Worm (Caenorhabditis elegans): ENCODE results near the gene cest-5.2.

cest-5.2 gene

ce11 chrIV:6621252-6621651 lies 6.5 kb downstream of the cest-5.2 start, which contains the start of gene C01B10.3:
TSS of gene C01B10.3 (minus strand) at chrIV:6621352.
- no peak for TF ChIP-seq ama-1 (optimal IDR thresholded peaks at IDR 0.05)
- TF ChIP-seq ama-1 (GFP tag; optimal IDR thresholded peaks at IDR 0.05), result no peak
- no peak for TF ChIP-seq aptf-2 (GFP tag; conservative IDR thresholded peaks at IDR 0.05)
- TF ChIP-seq akir-1 (GFP tag; optimal IDR thresholded peaks at IDR 0.05), result no peak
- no peak for TF ChIP-seq mel-28 (tag; optimal IDR thresholded peaks at IDR 0.05; ENCODE audit: borderline replicate concordance)
- TF ChIP-seq nfyb-1 (GFP tag; IDR thresholded peaks at IDR 0.05), result no peak
- TF ChIP-seq pha-4 (tag; optimal IDR thresholded peaks at IDR 0.05), result no peak
- no peak for TF ChIP-seq F39B2.1 (GFP tag; IDR thresholded peaks at IDR 0.05)
- TF ChIP-seq Y67H2A.10 (GFP tag; conservative IDR thresholded peaks at IDR 0.05), result no peak
- no peak for TF ChIP-seq hsf-1 (GFP tag; IDR thresholded peaks at IDR 0.05)
- TF ChIP-seq F10E7.11 (tag; optimal IDR thresholded peaks at IDR 0.05), result no peak
- no peak for TF ChIP-seq C17E4.6 (GFP tag; IDR thresholded peaks at IDR 0.05)
- no peak for TF ChIP-seq Y95B8A.8 (GFP tag; IDR thresholded peaks at IDR 0.05)
- TF ChIP-seq B0019.2 (GFP tag; conservative IDR thresholded peaks at IDR 0.05), result no peak

ce11 chrIV:6618607-6619006 lies 9.1 kb downstream of the cest-5.2 start:
- TF ChIP-seq attf-5 (GFP tag; optimal IDR thresholded peaks at IDR 0.05) (peak; percentile 81), lin-40 (tag; optimal IDR thresholded peaks at IDR 0.05) (peak; percentile 3), hmg-1.2 (GFP tag; IDR thresholded peaks at IDR 0.05) (peak; percentile 52; the same call in 1 of the 2 replicates), nhr-27 (tag; optimal IDR thresholded peaks at IDR 0.05) (no peak), ztf-3 (GFP tag; optimal IDR thresholded peaks at IDR 0.05) (no peak), nhr-80 (tag; optimal IDR thresholded peaks at IDR 0.05) (peak; percentile 27), ztf-18 (tag; optimal IDR thresholded peaks at IDR 0.05) (peak; percentile 0), him-1 (tag; optimal IDR thresholded peaks at IDR 0.05) (no peak), T07F8.4 (tag; optimal IDR thresholded peaks at IDR 0.05) (no peak), cebp-1 (GFP tag; IDR thresholded peaks at IDR 0.05) (peak; percentile 83), cebp-1 (tag; optimal IDR thresholded peaks at IDR 0.05) (peak; percentile 95)

ce11 chrIV:6613296-6613695 lies 14.4 kb downstream of the cest-5.2 start, which contains the start of gene drh-1:
TSS of gene drh-1 (minus strand) at chrIV:6613353.
- no peak for TF ChIP-seq unc-130 (GFP tag; optimal IDR thresholded peaks at IDR 0.05)
- no peak for TF ChIP-seq ceh-91 (GFP tag; IDR thresholded peaks at IDR 0.05)
- peak; percentile 31; the same call in 1 of the 2 replicates for TF ChIP-seq madf-6 (GFP tag; IDR thresholded peaks at IDR 0.05)
- no peak for TF ChIP-seq T26A5.8 (tag; optimal IDR thresholded peaks at IDR 0.05)
- TF ChIP-seq egl-18 (GFP tag; IDR thresholded peaks at IDR 0.05), result no peak
- TF ChIP-seq D2030.7 (GFP tag; IDR thresholded peaks at IDR 0.05), result peak; percentile 36; the same call in 1 of the 2 replicates
- TF ChIP-seq lsl-1 (GFP tag; optimal IDR thresholded peaks at IDR 0.05), result peak; percentile 32
- peak; percentile 16 for TF ChIP-seq F23B12.7 (tag; optimal IDR thresholded peaks at IDR 0.05; ENCODE audit: insufficient read depth)
- peak; percentile 45; the same call in 1 of the 2 replicates for TF ChIP-seq hsf-1 (GFP tag; IDR thresholded peaks at IDR 0.05)
- TF ChIP-seq pha-4 (tag; optimal IDR thresholded peaks at IDR 0.05), result no peak
- no peak for TF ChIP-seq hlh-26 (GFP tag; conservative IDR thresholded peaks at IDR 0.05)
- no peak for TF ChIP-seq sea-2 (GFP tag; IDR thresholded peaks at IDR 0.05)
- no peak for TF ChIP-seq tbx-9 (tag; optimal IDR thresholded peaks at IDR 0.05; ENCODE audit: borderline replicate concordance)
- TF ChIP-seq attf-5 (GFP tag; optimal IDR thresholded peaks at IDR 0.05), result peak; percentile 27
- TF ChIP-seq hmg-1.2 (GFP tag; IDR thresholded peaks at IDR 0.05), result peak; percentile 100
- peak; percentile 51; the same call in 1 of the 2 replicates for TF ChIP-seq mcd-1 (GFP tag; IDR thresholded peaks at IDR 0.05)
- no peak for TF ChIP-seq B0019.2 (GFP tag; conservative IDR thresholded peaks at IDR 0.05)
- TF ChIP-seq ets-4 (GFP tag; optimal IDR thresholded peaks at IDR 0.05), result no peak
- no peak for TF ChIP-seq K12H6.12 (tag; optimal IDR thresholded peaks at IDR 0.05)
- TF ChIP-seq cebp-2 (GFP tag; IDR thresholded peaks at IDR 0.05), result no peak
- no peak for TF ChIP-seq ztf-25 (GFP tag; IDR thresholded peaks at IDR 0.05)
- no peak for TF ChIP-seq aptf-2 (GFP tag; conservative IDR thresholded peaks at IDR 0.05)
- TF ChIP-seq snpc-4 (GFP tag; optimal IDR thresholded peaks at IDR 0.05), result no peak
- peak in 3 of 4 experiments; percentile 67 to 82 (median 74) for TF ChIP-seq snpc-4 (tag; optimal IDR thresholded peaks at IDR 0.05)
- no peak for TF ChIP-seq F57C9.4 (tag; optimal IDR thresholded peaks at IDR 0.05)
- TF ChIP-seq C17E4.6 (GFP tag; IDR thresholded peaks at IDR 0.05), result no peak
- TF ChIP-seq nfya-1 (tag; optimal IDR thresholded peaks at IDR 0.05; ENCODE audit: borderline replicate concordance, insufficient read depth), result no peak

Data from whole organism, young adult.